Worm (Caenorhabditis elegans) whole organism, L4 larva: ENCODE measurements around the gene gvd-1.
"Not testable (repeated sequence)": the region's sequence is repeated elsewhere in the genome, so short reads cannot be mapped to it uniquely, and the experiment has no call there.

ENCODE experiments used
- F10B5.3 ChIP-seq: sonication (generic microtip); optimal IDR thresholded peaks from 2 replicates; lab custom pipeline; 2016; ENCODE audit warnings: mild to moderate bottlenecking, missing genetic modification characterization, missing compliant biosample characterization
- R02D3.7 ChIP-seq: fragments of 150-350 bp; sonication (generic microtip); optimal IDR thresholded peaks from 3 replicates; lab custom pipeline; 2014; ENCODE audit warnings: missing biosample characterization, missing genetic modification characterization
- T20F7.1 ChIP-seq: fragments of 200-800 bp; sonication (Bioruptor generic); optimal IDR thresholded peaks from 2 replicates; lab custom pipeline; 2018; ENCODE audit warnings: mild to moderate bottlenecking, missing genetic modification characterization, missing compliant biosample characterization
- Y5F2A.4 ChIP-seq: fragments of 200-800 bp; sonication (Bioruptor generic); optimal IDR thresholded peaks from 2 replicates; lab custom pipeline; 2018; ENCODE audit warnings: mild to moderate bottlenecking, missing genetic modification characterization, missing compliant biosample characterization
- aha-1 ChIP-seq: fragments of 150-350 bp; peaks from one replicate; lab custom pipeline; 2014; ENCODE audit warnings: missing biosample characterization, missing genetic modification characterization
- ceh-82 ChIP-seq: sonication (generic microtip); optimal IDR thresholded peaks from 2 replicates; lab custom pipeline; 2017; ENCODE audit warnings: missing biosample characterization, missing genetic modification characterization
- ces-1 ChIP-seq: fragments of 150-350 bp; sonication (generic microtip); optimal IDR thresholded peaks from 4 replicates; lab custom pipeline; 2014; ENCODE audit warnings: missing biosample characterization, missing genetic modification reagents, missing genetic modification characterization
- ctbp-1 ChIP-seq: fragments of 200-800 bp; sonication (Bioruptor generic); IDR thresholded peaks from 2 replicates; pipeline ENCODE4 v1.3.6; 2022; ENCODE audit warnings: missing genetic modification reagents, missing genetic modification characterization, missing compliant biosample characterization
- dmd-8 ChIP-seq: fragments of 200-800 bp; sonication (Bioruptor generic); IDR thresholded peaks from 2 replicates; pipeline ENCODE4 v1.3.6; 2022; ENCODE audit warnings: missing genetic modification characterization, missing compliant biosample characterization
- dpl-1 ChIP-seq: fragments of 150-350 bp; optimal IDR thresholded peaks from 2 replicates; lab custom pipeline; 2014; ENCODE audit warnings: missing biosample characterization, missing genetic modification reagents, missing genetic modification characterization
- duxl-1 ChIP-seq: sonication (generic microtip); optimal IDR thresholded peaks from 2 replicates; lab custom pipeline; 2016; ENCODE audit warnings: mild to moderate bottlenecking, missing genetic modification characterization, moderate library complexity, missing compliant biosample characterization; ENCODE audit not compliant: poor library complexity
- gei-8 ChIP-seq: fragments of 200-800 bp; sonication (Bioruptor generic); optimal IDR thresholded peaks from 2 replicates; lab custom pipeline; 2018; ENCODE audit warnings: mild to moderate bottlenecking, missing genetic modification characterization, missing compliant biosample characterization
- hlh-11 ChIP-seq: fragments of 200-800 bp; sonication (Bioruptor generic); optimal IDR thresholded peaks from 2 replicates; lab custom pipeline; 2018; ENCODE audit warnings: mild to moderate bottlenecking, missing genetic modification characterization, missing compliant biosample characterization
- hlh-30 ChIP-seq: sonication (generic microtip); optimal IDR thresholded peaks from 2 replicates; lab custom pipeline; 2017; ENCODE audit warnings: antibody characterized with exemption, mild to moderate bottlenecking, missing genetic modification characterization, missing compliant biosample characterization; ENCODE audit not compliant: insufficient read depth
- hmg-1.1 ChIP-seq: fragments of 200-800 bp; sonication (Bioruptor generic); IDR thresholded peaks from 2 replicates; pipeline ENCODE4 v1.3.6; 2022; ENCODE audit warnings: missing genetic modification reagents, missing genetic modification characterization, missing compliant biosample characterization
- lin-1 ChIP-seq: fragments of 200-800 bp; sonication (Bioruptor generic); IDR thresholded peaks from 2 replicates; pipeline ENCODE4 v1.3.6; 2022; ENCODE audit warnings: missing genetic modification reagents, missing genetic modification characterization, missing compliant biosample characterization
- lin-15B ChIP-seq: fragments of 150-350 bp; sonication (generic microtip); optimal IDR thresholded peaks from 3 replicates; lab custom pipeline; 2014; ENCODE audit warnings: missing biosample characterization, missing genetic modification characterization
- lin-38 ChIP-seq: fragments of 200-800 bp; sonication (Bioruptor generic); IDR thresholded peaks from 2 replicates; pipeline ENCODE4 v1.3.6; 2022; ENCODE audit warnings: missing genetic modification reagents, missing genetic modification characterization, missing compliant biosample characterization
- madf-9 ChIP-seq: fragments of 200-800 bp; sonication (Bioruptor generic); conservative IDR thresholded peaks from 2 replicates; pipeline ENCODE4 v1.3.6; 2022; ENCODE audit warnings: missing genetic modification reagents, missing genetic modification characterization, missing compliant biosample characterization
- mdt-29 ChIP-seq: fragments of 200-800 bp; sonication (Bioruptor generic); IDR thresholded peaks from 2 replicates; pipeline ENCODE4 v1.3.6; 2022; ENCODE audit warnings: missing genetic modification reagents, missing genetic modification characterization, missing compliant biosample characterization
- mxl-2 ChIP-seq: fragments of 200-800 bp; sonication (Bioruptor generic); conservative IDR thresholded peaks from 2 replicates; pipeline ENCODE4 v1.3.6; 2022; ENCODE audit warnings: missing genetic modification reagents, missing genetic modification characterization, missing compliant biosample characterization
- nhr-102 ChIP-seq: sonication (generic microtip); optimal IDR thresholded peaks from 2 replicates; lab custom pipeline; 2016; ENCODE audit warnings: mild to moderate bottlenecking, missing genetic modification characterization, moderate library complexity, missing compliant biosample characterization
- nhr-237 ChIP-seq: sonication (generic microtip); optimal IDR thresholded peaks from 2 replicates; lab custom pipeline; 2017; ENCODE audit warnings: missing biosample characterization, missing genetic modification characterization
- nhr-28 ChIP-seq: fragments of 150-350 bp; optimal IDR thresholded peaks from 2 replicates; lab custom pipeline; 2014; ENCODE audit warnings: missing biosample characterization, missing genetic modification characterization
- nhr-41 ChIP-seq: fragments of 200-800 bp; sonication (Bioruptor generic); IDR thresholded peaks from 2 replicates; pipeline ENCODE4 v1.3.6; 2022; ENCODE audit warnings: missing genetic modification reagents, missing genetic modification characterization, missing compliant biosample characterization
- nhr-76 ChIP-seq: fragments of 150-350 bp; optimal IDR thresholded peaks from 2 replicates; lab custom pipeline; 2014; ENCODE audit warnings: missing biosample characterization, missing genetic modification characterization
- rbr-2 ChIP-seq: sonication (generic microtip); optimal IDR thresholded peaks from 2 replicates; lab custom pipeline; 2016; ENCODE audit warnings: missing genotype, missing genetic modification characterization, missing compliant biosample characterization
- saeg-2 ChIP-seq: fragments of 200-800 bp; sonication (Bioruptor generic); IDR thresholded peaks from 2 replicates; pipeline ENCODE4 v1.3.6; 2022; ENCODE audit warnings: missing genetic modification reagents, missing genetic modification characterization, missing compliant biosample characterization
- set-16 ChIP-seq: fragments of 200-800 bp; sonication (Bioruptor generic); IDR thresholded peaks from 2 replicates; pipeline ENCODE4 v1.3.6; 2022; ENCODE audit warnings: missing genetic modification reagents, missing genetic modification characterization, missing compliant biosample characterization
- spr-1 ChIP-seq: sonication (generic microtip); optimal IDR thresholded peaks from 2 replicates; lab custom pipeline; 2016; ENCODE audit warnings: mild to moderate bottlenecking, missing genetic modification characterization, missing compliant biosample characterization
- tag-97 ChIP-seq: fragments of 200-800 bp; sonication (Bioruptor generic); IDR thresholded peaks from 2 replicates; pipeline ENCODE4 v1.3.6; 2022; ENCODE audit warnings: missing genetic modification characterization, missing compliant biosample characterization
- unc-130 ChIP-seq: sonication (generic microtip); optimal IDR thresholded peaks from 2 replicates; lab custom pipeline; 2016; ENCODE audit warnings: missing genetic modification reagents, missing genetic modification characterization, missing compliant biosample characterization
- vab-7 ChIP-seq: fragments of 200-800 bp; sonication (Bioruptor generic); IDR thresholded peaks from 2 replicates; pipeline ENCODE4 v1.3.6; 2022; ENCODE audit warnings: missing genetic modification reagents, missing genetic modification characterization, missing compliant biosample characterization
- zfp-3 ChIP-seq: fragments of 200-800 bp; sonication (Bioruptor generic); conservative IDR thresholded peaks from 2 replicates; pipeline ENCODE4 v1.3.6; 2022; ENCODE audit warnings: missing genetic modification reagents, missing genetic modification characterization, missing compliant biosample characterization

Gene gvd-1

ce11 chrII:452159-452558 lies 5.5 kb downstream of the gvd-1 start:
- peak; percentile 86 for TF ChIP-seq set-16 (GFP tag; lab: Robert Waterston, UW)

- TF ChIP-seq gei-8 (GFP tag; lab: Kevin White, UChicago); nhr-28; nhr-237 (tag; lab: Kevin White, UChicago): not testable (repeated sequence)
These were observed 16.6 kb downstream of the gvd-1 start, which contains the start of gene C24H12.1 for ce11 chrII:441102-441501. C24H12.1 (plus strand) TSS chrII:441402.

ce11 chrII:437279-437678 lies 20.4 kb downstream of the gvd-1 start:
- TF ChIP-seq ceh-82 (tag; lab: Kevin White, UChicago) (no peak), lin-38 (GFP tag; lab: Robert Waterston, UW) (no peak), aha-1 (tag; lab: Kevin White, UChicago) (peak; percentile 21)

- TF ChIP-seq R02D3.7 (no peak), F10B5.3 (tag; lab: Kevin White, UChicago) (no peak), nhr-102 (tag; lab: Kevin White, UChicago) (no peak), dmd-8 (GFP tag; lab: Robert Waterston, UW) (no peak), nhr-76 (tag; lab: Kevin White, UChicago) (no peak), unc-130 (no peak), gei-8 (GFP tag; lab: Kevin White, UChicago) (no peak), mdt-29 (no peak), hlh-11 (tag; lab: Kevin White, UChicago) (no peak), rbr-2 (tag; lab: Kevin White, UChicago) (no peak), spr-1 (tag; lab: Kevin White, UChicago) (no peak), hlh-30 (tag; lab: Kevin White, UChicago) (no peak), hmg-1.1 (no peak)
These were observed 34.6 kb downstream of the gvd-1 start, which contains the start of gene C24H12.8 for ce11 chrII:423086-423485. C24H12.8 (minus strand) TSS chrII:423186.

- TF ChIP-seq vab-7 (GFP tag; lab: Robert Waterston, UW) (no peak), dmd-8 (GFP tag; lab: Robert Waterston, UW) (no peak), mxl-2 (GFP tag; lab: Robert Waterston, UW) (no peak), zfp-3 (GFP tag; lab: Robert Waterston, UW) (no peak), tag-97 (no peak), nhr-41 (GFP tag; lab: Robert Waterston, UW) (no peak), duxl-1 (tag; lab: Kevin White, UChicago) (no peak), hlh-30 (tag; lab: Kevin White, UChicago) (no peak), dpl-1 (GFP tag; lab: Kevin White, UChicago) (no peak), lin-1 (GFP tag; lab: Robert Waterston, UW) (no peak), T20F7.1 (GFP tag; lab: Kevin White, UChicago) (no peak), ctbp-1 (GFP tag; lab: Robert Waterston, UW) (no peak), lin-15B (no peak), saeg-2 (GFP tag; lab: Robert Waterston, UW) (no peak), madf-9 (no peak), Y5F2A.4 (GFP tag; lab: Kevin White, UChicago) (no peak), ces-1 (GFP tag; lab: Kevin White, UChicago) (no peak)
These were observed 38.9 kb downstream of the gvd-1 start, which contains the start of gene C24H12.6 for ce11 chrII:418782-419181. C24H12.6 (minus strand) TSS chrII:418882.
